Worm (Caenorhabditis elegans) whole organism, L3 larva: ENCODE data around the gene clec-40.

Source experiments
- R02D3.7 ChIP-seq: fragments of 150-350 bp; optimal IDR thresholded peaks from 2 replicates; lab custom pipeline; 2014; ENCODE audit warnings: missing biosample characterization, missing genetic modification characterization
- ZK546.5 ChIP-seq: sonication (generic microtip); optimal IDR thresholded peaks from 2 replicates; lab custom pipeline; 2017; ENCODE audit warnings: missing biosample characterization, missing genetic modification characterization
- ama-1 ChIP-seq: fragments of 150-350 bp; optimal IDR thresholded peaks from 2 replicates; lab custom pipeline; 2018
- ceh-16 ChIP-seq: sonication (generic microtip); optimal IDR thresholded peaks from 2 replicates; lab custom pipeline; 2017; ENCODE audit warnings: missing biosample characterization, missing genetic modification characterization
- ceh-82 ChIP-seq: fragments of 150-350 bp; optimal IDR thresholded peaks from 2 replicates; lab custom pipeline; 2014; ENCODE audit warnings: missing biosample characterization, missing genetic modification characterization
- ceh-9 ChIP-seq: sonication (generic microtip); optimal IDR thresholded peaks from 2 replicates; lab custom pipeline; 2018; ENCODE audit warnings: missing biosample characterization, missing genetic modification characterization
- daf-12 ChIP-seq: fragments of 150-350 bp; optimal IDR thresholded peaks from 2 replicates; lab custom pipeline; 2014; ENCODE audit warnings: missing biosample characterization, missing genetic modification reagents, missing genetic modification characterization
- egl-27 ChIP-seq: sonication (generic microtip); optimal IDR thresholded peaks from 4 replicates; lab custom pipeline; 2017; ENCODE audit warnings: missing biosample characterization, missing genetic modification reagents, missing genetic modification characterization
- egl-5 ChIP-seq: fragments of 150-350 bp; optimal IDR thresholded peaks from 2 replicates; lab custom pipeline; 2017; ENCODE audit warnings: missing biosample characterization, missing genetic modification reagents, missing genetic modification characterization, inconsistent platforms
- elt-1 ChIP-seq: fragments of 150-350 bp; optimal IDR thresholded peaks from 2 replicates; lab custom pipeline; 2014; ENCODE audit warnings: missing biosample characterization, missing genetic modification characterization
- elt-2 ChIP-seq: sonication (generic microtip); optimal IDR thresholded peaks from 2 replicates; lab custom pipeline; 2016; ENCODE audit warnings: missing genetic modification reagents, mild to moderate bottlenecking, missing genetic modification characterization, missing compliant biosample characterization
- elt-3 ChIP-seq, 3 experiments: fragments of 150-350 bp in 1 of 3; sonication (generic microtip) in 2 of 3; optimal IDR thresholded peaks; 2 replicates in 2 of 3; 4 replicates in 1 of 3; lab custom pipeline; 2014 to 2017; ENCODE audit warnings: missing biosample characterization in 3 of 3, missing genetic modification characterization in 3 of 3
- eor-1 ChIP-seq, 2 experiments: fragments of 150-350 bp; optimal IDR thresholded peaks; 2 replicates each; lab custom pipeline; 2014 to 2018; ENCODE audit warnings: missing biosample characterization in 2 of 2, missing genetic modification characterization in 2 of 2
- fkh-10 ChIP-seq: sonication (generic microtip); optimal IDR thresholded peaks from 2 replicates; lab custom pipeline; 2017; ENCODE audit warnings: missing biosample characterization, missing genetic modification reagents, missing genetic modification characterization
- fkh-2 ChIP-seq: fragments of 150-350 bp; optimal IDR thresholded peaks from 2 replicates; lab custom pipeline; 2014; ENCODE audit warnings: missing biosample characterization, missing genetic modification reagents, missing genetic modification characterization
- fos-1 ChIP-seq: fragments of 150-350 bp; optimal IDR thresholded peaks from 2 replicates; lab custom pipeline; 2014; ENCODE audit warnings: missing biosample characterization, missing genetic modification characterization
- hmg-11 ChIP-seq: sonication (generic microtip); optimal IDR thresholded peaks from 2 replicates; lab custom pipeline; 2016; ENCODE audit warnings: missing genetic modification characterization, missing compliant biosample characterization
- jun-1 ChIP-seq: fragments of 150-350 bp; optimal IDR thresholded peaks from 2 replicates; lab custom pipeline; 2014; ENCODE audit warnings: missing biosample characterization, missing genetic modification reagents, missing genetic modification characterization
- lin-15B ChIP-seq: fragments of 150-350 bp; optimal IDR thresholded peaks from 2 replicates; lab custom pipeline; 2014; ENCODE audit warnings: missing biosample characterization, missing genetic modification characterization
- lin-39 ChIP-seq: fragments of 150-350 bp; optimal IDR thresholded peaks from 2 replicates; lab custom pipeline; 2018; ENCODE audit warnings: missing biosample characterization, missing genetic modification reagents, missing genetic modification characterization
- lsy-12 ChIP-seq: sonication (generic microtip); optimal IDR thresholded peaks from 2 replicates; lab custom pipeline; 2016; ENCODE audit warnings: mild to moderate bottlenecking, missing genetic modification characterization, missing compliant biosample characterization
- mdl-1 ChIP-seq: fragments of 150-350 bp; optimal IDR thresholded peaks from 2 replicates; lab custom pipeline; 2014; ENCODE audit warnings: missing biosample characterization, missing genetic modification characterization
- mml-1 ChIP-seq: fragments of 150-350 bp; sonication (generic microtip); optimal IDR thresholded peaks from 3 replicates; lab custom pipeline; 2014; ENCODE audit warnings: missing biosample characterization, missing genetic modification characterization
- nfya-1 ChIP-seq: sonication (generic microtip); optimal IDR thresholded peaks from 2 replicates; lab custom pipeline; 2017; ENCODE audit warnings: missing genetic modification characterization, mild to moderate bottlenecking, missing compliant biosample characterization, antibody characterized with exemption, moderate library complexity; ENCODE audit not compliant: insufficient read depth
- nhr-23 ChIP-seq: fragments of 150-350 bp; optimal IDR thresholded peaks from 2 replicates; lab custom pipeline; 2014; ENCODE audit warnings: missing biosample characterization, missing genetic modification reagents, missing genetic modification characterization
- nhr-237 ChIP-seq: fragments of 150-350 bp; optimal IDR thresholded peaks from 2 replicates; lab custom pipeline; 2014; ENCODE audit warnings: missing biosample characterization, missing genetic modification characterization
- nhr-25 ChIP-seq: sonication (generic microtip); optimal IDR thresholded peaks from 2 replicates; lab custom pipeline; 2017; ENCODE audit warnings: missing biosample characterization, missing genetic modification characterization
- nhr-28 ChIP-seq: fragments of 150-350 bp; optimal IDR thresholded peaks from 2 replicates; lab custom pipeline; 2014; ENCODE audit warnings: missing biosample characterization, missing genetic modification characterization
- nhr-67 ChIP-seq: fragments of 150-350 bp; optimal IDR thresholded peaks from 2 replicates; lab custom pipeline; 2014; ENCODE audit warnings: missing biosample characterization, missing genetic modification characterization
- nhr-76 ChIP-seq: fragments of 150-350 bp; sonication (generic microtip); optimal IDR thresholded peaks from 5 replicates; lab custom pipeline; 2014; ENCODE audit warnings: missing biosample characterization, missing genetic modification characterization
- pha-4 ChIP-seq: fragments of 150-350 bp; optimal IDR thresholded peaks from 2 replicates; lab custom pipeline; 2014; ENCODE audit warnings: missing biosample characterization, missing genetic modification reagents, missing genetic modification characterization
- pqm-1 ChIP-seq: fragments of 150-350 bp; optimal IDR thresholded peaks from 2 replicates; lab custom pipeline; 2017; ENCODE audit warnings: missing biosample characterization, missing genetic modification characterization, inconsistent platforms
- sea-2 ChIP-seq: fragments of 150-350 bp; sonication (generic microtip); optimal IDR thresholded peaks from 4 replicates; lab custom pipeline; 2014; ENCODE audit warnings: missing biosample characterization, missing genetic modification reagents, missing genetic modification characterization
- skn-1 ChIP-seq: fragments of 150-350 bp; optimal IDR thresholded peaks from 2 replicates; lab custom pipeline; 2014; ENCODE audit warnings: missing biosample characterization, missing genetic modification characterization
- tbx-2 ChIP-seq: sonication (generic microtip); optimal IDR thresholded peaks from 2 replicates; lab custom pipeline; 2016; ENCODE audit warnings: mild to moderate bottlenecking, missing genetic modification characterization, missing compliant biosample characterization
- unc-62 ChIP-seq: fragments of 150-350 bp; sonication (generic microtip); optimal IDR thresholded peaks from 4 replicates; lab custom pipeline; 2014; ENCODE audit warnings: missing biosample characterization, missing genetic modification reagents, missing genetic modification characterization
- ztf-11 ChIP-seq: fragments of 150-350 bp; optimal IDR thresholded peaks from 2 replicates; lab custom pipeline; 2014; ENCODE audit warnings: missing biosample characterization, missing genetic modification characterization
- ztf-4 ChIP-seq: fragments of 150-350 bp; optimal IDR thresholded peaks from 2 replicates; lab custom pipeline; 2014; ENCODE audit warnings: missing biosample characterization, missing genetic modification characterization

The clec-40 gene

DNA sequence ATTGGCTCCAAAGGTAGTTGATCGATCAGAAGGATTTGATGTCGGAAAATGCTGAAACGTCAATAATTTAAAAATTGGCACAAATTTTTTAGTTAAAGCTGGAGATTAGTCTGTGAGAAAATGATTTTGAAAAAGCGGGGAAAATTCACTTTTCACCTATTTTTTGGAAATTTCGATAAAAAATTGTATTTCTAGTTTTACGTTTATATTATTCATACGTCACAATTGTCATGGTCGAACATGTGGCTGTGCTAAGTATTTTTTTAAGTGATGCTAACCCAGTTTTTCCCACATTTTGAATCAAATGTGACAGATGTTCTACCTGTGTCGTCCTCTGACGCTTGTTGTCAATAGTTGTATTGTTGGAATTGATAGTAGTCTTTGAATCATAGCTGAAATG, 38.7 kb upstream of the clec-40 start:
- TF ChIP-seq nfya-1 (tag; lab: Kevin White, UChicago) (no peak), mml-1 (no peak), R02D3.7 (tag; lab: Kevin White, UChicago) (no peak), ztf-4 (tag; lab: Kevin White, UChicago) (no peak), elt-3 (tag; optimal IDR thresholded peaks at IDR 0.05; lab: Kevin White, UChicago) (no peak), nhr-25 (tag; lab: Kevin White, UChicago) (no peak), pqm-1 (tag; lab: Kevin White, UChicago) (no peak)

ce11 chrV:16874966-16875365, 34.1 kb upstream of the clec-40 start, which contains the start of gene F49A5.10:
Gene F49A5.10 (plus strand): TSS chrV:16875266.
- TF ChIP-seq tbx-2 (tag; lab: Kevin White, UChicago) (no peak), lin-15B (tag; lab: Kevin White, UChicago) (no peak), ztf-11 (no peak), pqm-1 (tag; lab: Kevin White, UChicago) (no peak), jun-1 (tag; lab: Kevin White, UChicago) (no peak), nhr-76 (tag; lab: Kevin White, UChicago) (no peak), sea-2 (no peak), elt-1 (tag; lab: Kevin White, UChicago) (no peak), hmg-11 (tag; lab: Kevin White, UChicago) (no peak), lsy-12 (tag; lab: Kevin White, UChicago) (no peak), mml-1 (no peak), ceh-82 (tag; lab: Kevin White, UChicago) (no peak), eor-1 (tag; optimal IDR thresholded peaks at IDR 0.05; lab: Kevin White, UChicago) (no peak), egl-27 (tag; lab: Kevin White, UChicago) (no peak)

DNA sequence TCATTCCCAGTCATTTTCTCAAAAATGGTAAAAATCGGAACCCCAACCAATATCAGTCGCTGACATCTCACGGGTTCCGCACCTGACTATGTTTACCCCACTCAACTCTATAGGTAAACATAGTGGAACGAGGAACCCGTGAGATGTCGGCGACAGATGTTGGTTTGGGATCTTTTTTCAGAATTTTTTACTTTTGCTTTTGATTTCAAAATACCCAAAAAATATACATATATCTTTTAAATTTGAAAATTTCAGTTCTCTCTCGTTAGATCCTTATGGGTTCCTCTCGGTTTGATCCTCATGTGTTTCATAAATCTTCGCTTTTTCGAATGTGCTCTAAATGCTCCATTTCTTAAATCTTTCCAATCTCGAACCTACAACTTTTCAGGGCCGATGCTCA, 32.8 kb upstream of the clec-40 start, which contains the start of gene srw-23:
srw-23 (plus strand) TSS at position 301 of the 400 bp plus-strand sequence.
- TF ChIP-seq skn-1 (tag; lab: Kevin White, UChicago) (no peak), elt-2 (tag; lab: Kevin White, UChicago) (no peak), mml-1 (no peak), fkh-10 (no peak), unc-62 (GFP tag; lab: Kevin White, UChicago) (no peak), ama-1 (no peak), pqm-1 (tag; lab: Kevin White, UChicago) (no peak), jun-1 (tag; lab: Kevin White, UChicago) (no peak), mdl-1 (tag; lab: Kevin White, UChicago) (no peak), eor-1 (tag; optimal IDR thresholded peaks at IDR 0.05; lab: Kevin White, UChicago) (no peak), pha-4 (tag; lab: Kevin White, UChicago) (no peak), hmg-11 (tag; lab: Kevin White, UChicago) (no peak), lin-39 (tag; lab: Kevin White, UChicago) (no peak), ZK546.5 (tag; lab: Kevin White, UChicago) (no peak), nhr-23 (tag; lab: Kevin White, UChicago) (no peak), fkh-2 (no peak), elt-1 (tag; lab: Kevin White, UChicago) (no peak), daf-12 (tag; lab: Kevin White, UChicago) (no peak), nhr-28 (tag; lab: Kevin White, UChicago) (no peak), nhr-237 (no peak)

DNA sequence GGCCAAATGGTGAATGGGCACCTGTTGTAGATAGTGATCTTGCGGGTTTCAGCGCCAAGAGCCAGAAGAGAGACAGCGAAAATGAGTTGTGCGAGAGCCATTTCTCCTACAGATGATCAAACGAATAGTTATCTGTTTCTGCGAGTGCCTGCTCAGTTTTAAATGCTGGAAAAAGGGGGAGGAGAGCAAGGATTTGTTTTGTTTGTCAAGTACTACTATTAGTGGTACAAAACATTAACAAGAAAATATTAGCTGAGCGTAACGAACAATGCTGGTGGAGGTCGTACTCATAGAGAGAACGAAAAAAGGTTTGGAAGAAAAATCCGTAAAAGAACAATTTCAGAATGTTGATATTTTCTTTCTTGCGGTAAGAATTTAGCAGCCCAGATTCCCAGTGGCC, 30.5 kb upstream of the clec-40 start, which contains the start of gene thn-4:
thn-4 (minus strand) TSS at position 101 of the 400 bp plus-strand sequence.
- TF ChIP-seq unc-62 (GFP tag; lab: Kevin White, UChicago) (no peak), pha-4 (tag; lab: Kevin White, UChicago) (no peak), elt-2 (tag; lab: Kevin White, UChicago) (no peak), fos-1 (tag; lab: Kevin White, UChicago) (no peak), nhr-23 (tag; lab: Kevin White, UChicago) (no peak), nhr-237 (no peak), nfya-1 (tag; lab: Kevin White, UChicago) (no peak), ceh-9 (no peak), egl-5 (tag; lab: Kevin White, UChicago) (no peak), ceh-82 (tag; lab: Kevin White, UChicago) (no peak), lsy-12 (tag; lab: Kevin White, UChicago) (no peak), nhr-67 (tag; lab: Kevin White, UChicago) (no peak), ztf-4 (tag; lab: Kevin White, UChicago) (no peak), pqm-1 (tag; lab: Kevin White, UChicago) (no peak), ceh-16 (tag; lab: Kevin White, UChicago) (no peak)
